Worm (Caenorhabditis elegans) whole organism, L2 larva: ENCODE results near the gene T23G4.127.

Experiments used
- C34F6.9 ChIP-seq: fragments of 150-350 bp; optimal IDR thresholded peaks from 2 replicates; lab custom pipeline; 2014; ENCODE audit warnings: missing biosample characterization, missing genetic modification characterization
- F13H6.1 ChIP-seq: sonication (generic microtip); optimal IDR thresholded peaks from 2 replicates; lab custom pipeline; 2016; ENCODE audit warnings: missing genetic modification characterization, missing compliant biosample characterization
- R02D3.7 ChIP-seq: fragments of 150-350 bp; optimal IDR thresholded peaks from 2 replicates; lab custom pipeline; 2014; ENCODE audit warnings: missing biosample characterization, missing genetic modification characterization
- Y55F3AM.14 ChIP-seq: fragments of 200-800 bp; sonication (Bioruptor generic); optimal IDR thresholded peaks from 2 replicates; lab custom pipeline; 2018; ENCODE audit warnings: mild to moderate bottlenecking, missing genetic modification characterization, missing compliant biosample characterization
- ZK546.5 ChIP-seq: sonication (generic microtip); optimal IDR thresholded peaks from 2 replicates; lab custom pipeline; 2017; ENCODE audit warnings: missing biosample characterization, missing genetic modification characterization
- alr-1 ChIP-seq: fragments of 150-350 bp; optimal IDR thresholded peaks from 2 replicates; lab custom pipeline; 2014; ENCODE audit warnings: missing biosample characterization, missing genetic modification characterization
- aly-2 ChIP-seq: fragments of 150-350 bp; optimal IDR thresholded peaks from 2 replicates; lab custom pipeline; 2014; ENCODE audit warnings: missing biosample characterization, missing genetic modification characterization
- ama-1 ChIP-seq: fragments of 150-350 bp; optimal IDR thresholded peaks from 2 replicates; lab custom pipeline; 2018; ENCODE audit warnings: inconsistent platforms
- blmp-1 ChIP-seq: sonication (generic microtip); optimal IDR thresholded peaks from 2 replicates; lab custom pipeline; 2017; ENCODE audit warnings: missing genetic modification characterization, mild to moderate bottlenecking, missing compliant biosample characterization, antibody characterized with exemption, moderate library complexity; ENCODE audit not compliant: insufficient read depth
- ceh-16 ChIP-seq: fragments of 150-350 bp; optimal IDR thresholded peaks from 2 replicates; lab custom pipeline; 2014; ENCODE audit warnings: missing biosample characterization, missing genetic modification characterization
- ceh-82 ChIP-seq: fragments of 150-350 bp; optimal IDR thresholded peaks from 2 replicates; lab custom pipeline; 2014; ENCODE audit warnings: missing biosample characterization, missing genetic modification characterization
- crh-2 ChIP-seq: sonication (generic microtip); optimal IDR thresholded peaks from 2 replicates; lab custom pipeline; 2017; ENCODE audit warnings: missing biosample characterization, missing genetic modification characterization
- dmd-4 ChIP-seq: sonication (generic microtip); optimal IDR thresholded peaks from 2 replicates; lab custom pipeline; 2017; ENCODE audit warnings: missing biosample characterization, missing genetic modification characterization
- egl-27 ChIP-seq: sonication (generic microtip); optimal IDR thresholded peaks from 3 replicates; lab custom pipeline; 2017; ENCODE audit warnings: missing biosample characterization, missing genetic modification reagents, missing genetic modification characterization
- elt-1 ChIP-seq: fragments of 150-350 bp; optimal IDR thresholded peaks from 2 replicates; lab custom pipeline; 2014; ENCODE audit warnings: missing biosample characterization, missing genetic modification characterization
- elt-3 ChIP-seq: sonication (generic microtip); optimal IDR thresholded peaks from 2 replicates; lab custom pipeline; 2017; ENCODE audit warnings: missing biosample characterization, missing genetic modification characterization
- fos-1 ChIP-seq: fragments of 150-350 bp; optimal IDR thresholded peaks from 2 replicates; lab custom pipeline; 2014; ENCODE audit warnings: missing biosample characterization, missing genetic modification characterization
- gmeb-1 ChIP-seq: fragments of 150-350 bp; optimal IDR thresholded peaks from 2 replicates; lab custom pipeline; 2014; ENCODE audit warnings: missing biosample characterization, missing genetic modification characterization
- lin-11 ChIP-seq: fragments of 150-350 bp; sonication (generic microtip); optimal IDR thresholded peaks from 2 replicates; lab custom pipeline; 2014; ENCODE audit warnings: missing biosample characterization, missing genetic modification characterization, inconsistent platforms, mixed read lengths
- lin-13 ChIP-seq: fragments of 150-350 bp; optimal IDR thresholded peaks from 2 replicates; lab custom pipeline; 2014; ENCODE audit warnings: missing biosample characterization, missing genetic modification reagents, missing genetic modification characterization
- lin-39 ChIP-seq: fragments of 150-350 bp; optimal IDR thresholded peaks from 2 replicates; lab custom pipeline; 2014; ENCODE audit warnings: missing biosample characterization, missing genetic modification reagents, missing genetic modification characterization
- lsy-2 ChIP-seq, 2 experiments: fragments of 150-350 bp in 1 of 2; sonication (generic microtip) in 1 of 2; optimal IDR thresholded peaks; 2 replicates each; lab custom pipeline; 2014 to 2017; ENCODE audit warnings: missing biosample characterization in 2 of 2, missing genetic modification characterization in 2 of 2
- mab-5 ChIP-seq: fragments of 150-350 bp; optimal IDR thresholded peaks from 2 replicates; lab custom pipeline; 2014; ENCODE audit warnings: missing biosample characterization, missing genetic modification characterization
- mbf-1 ChIP-seq: sonication (generic microtip); optimal IDR thresholded peaks from 2 replicates; lab custom pipeline; 2017; ENCODE audit warnings: missing biosample characterization, missing genetic modification characterization
- mdl-1 ChIP-seq, 2 experiments: fragments of 150-350 bp in 1 of 2; sonication (generic microtip) in 1 of 2; optimal IDR thresholded peaks; 2 replicates each; lab custom pipeline; 2017; ENCODE audit warnings: missing biosample characterization in 2 of 2, missing genetic modification characterization in 2 of 2
- nhr-10 ChIP-seq: sonication (generic microtip); optimal IDR thresholded peaks from 2 replicates; lab custom pipeline; 2017; ENCODE audit warnings: missing biosample characterization, missing genetic modification characterization
- nhr-11 ChIP-seq: fragments of 150-350 bp; optimal IDR thresholded peaks from 2 replicates; lab custom pipeline; 2014; ENCODE audit warnings: missing biosample characterization, missing genetic modification characterization
- nhr-12 ChIP-seq: fragments of 150-350 bp; optimal IDR thresholded peaks from 2 replicates; lab custom pipeline; 2014; ENCODE audit warnings: missing biosample characterization, missing genetic modification characterization
- nhr-129 ChIP-seq: fragments of 150-350 bp; optimal IDR thresholded peaks from 2 replicates; lab custom pipeline; 2014; ENCODE audit warnings: missing biosample characterization, missing genetic modification characterization
- nhr-21 ChIP-seq: fragments of 150-350 bp; optimal IDR thresholded peaks from 2 replicates; lab custom pipeline; 2014; ENCODE audit warnings: missing biosample characterization, missing genetic modification characterization
- nhr-23 ChIP-seq: fragments of 150-350 bp; optimal IDR thresholded peaks from 2 replicates; lab custom pipeline; 2014; ENCODE audit warnings: missing biosample characterization, missing genetic modification reagents, missing genetic modification characterization
- nhr-237 ChIP-seq: fragments of 150-350 bp; optimal IDR thresholded peaks from 2 replicates; lab custom pipeline; 2014; ENCODE audit warnings: missing biosample characterization, missing genetic modification characterization
- nhr-25 ChIP-seq: fragments of 150-350 bp; sonication (generic microtip); optimal IDR thresholded peaks from 3 replicates; lab custom pipeline; 2014; ENCODE audit warnings: missing biosample characterization, missing genetic modification characterization
- nhr-6 ChIP-seq: fragments of 150-350 bp; optimal IDR thresholded peaks from 2 replicates; lab custom pipeline; 2014; ENCODE audit warnings: missing biosample characterization, missing genetic modification characterization
- nhr-77 ChIP-seq: fragments of 150-350 bp; optimal IDR thresholded peaks from 2 replicates; lab custom pipeline; 2014; ENCODE audit warnings: missing biosample characterization, missing genetic modification characterization
- peb-1 ChIP-seq: fragments of 150-350 bp; optimal IDR thresholded peaks from 2 replicates; lab custom pipeline; 2014; ENCODE audit warnings: missing biosample characterization, missing genetic modification characterization
- sem-4 ChIP-seq: fragments of 150-350 bp; optimal IDR thresholded peaks from 2 replicates; lab custom pipeline; 2014; ENCODE audit warnings: missing biosample characterization, missing genetic modification reagents, missing genetic modification characterization
- skn-1 ChIP-seq: sonication (generic microtip); optimal IDR thresholded peaks from 2 replicates; lab custom pipeline; 2017; ENCODE audit warnings: missing biosample characterization, missing genetic modification characterization
- sma-3 ChIP-seq: sonication (generic microtip); optimal IDR thresholded peaks from 2 replicates; lab custom pipeline; 2016; ENCODE audit warnings: missing genetic modification reagents, missing genetic modification characterization, missing compliant biosample characterization
- sma-9 ChIP-seq, 2 experiments: fragments of 150-350 bp in 1 of 2; sonication (generic microtip) in 1 of 2; optimal IDR thresholded peaks; 2 replicates each; lab custom pipeline; 2014 to 2016; ENCODE audit warnings: missing genetic modification characterization in 2 of 2, mild to moderate bottlenecking in 1 of 2, missing biosample characterization in 1 of 2, missing compliant biosample characterization in 1 of 2, missing genetic modification reagents in 1 of 2, moderate library complexity in 1 of 2
- snpc-4 ChIP-seq: fragments of 150-350 bp; optimal IDR thresholded peaks from 2 replicates; lab custom pipeline; 2014; ENCODE audit warnings: missing biosample characterization, missing genetic modification characterization
- unc-39 ChIP-seq: fragments of 150-350 bp; optimal IDR thresholded peaks from 2 replicates; lab custom pipeline; 2014; ENCODE audit warnings: missing biosample characterization, missing genetic modification characterization
- unc-55 ChIP-seq: fragments of 150-350 bp; sonication (generic microtip); optimal IDR thresholded peaks from 3 replicates; lab custom pipeline; 2014; ENCODE audit warnings: missing biosample characterization, missing genetic modification reagents, missing genetic modification characterization
- unc-62 ChIP-seq: fragments of 150-350 bp; optimal IDR thresholded peaks from 2 replicates; lab custom pipeline; 2014; ENCODE audit warnings: missing biosample characterization, missing genetic modification reagents, missing genetic modification characterization
- zag-1 ChIP-seq: fragments of 150-350 bp; optimal IDR thresholded peaks from 2 replicates; lab custom pipeline; 2014; ENCODE audit warnings: missing biosample characterization, missing genetic modification characterization
- ztf-1 ChIP-seq: fragments of 200-800 bp; sonication (Bioruptor generic); conservative IDR thresholded peaks from 2 replicates; pipeline ENCODE4 v1.3.6; 2022; ENCODE audit warnings: missing genetic modification characterization, missing compliant biosample characterization
- ztf-11 ChIP-seq: sonication (generic microtip); optimal IDR thresholded peaks from 2 replicates; lab custom pipeline; 2017; ENCODE audit warnings: missing biosample characterization, missing genetic modification characterization
- ztf-4 ChIP-seq: fragments of 150-350 bp; optimal IDR thresholded peaks from 2 replicates; lab custom pipeline; 2014; ENCODE audit warnings: missing biosample characterization, missing genetic modification characterization

Gene T23G4.127

DNA sequence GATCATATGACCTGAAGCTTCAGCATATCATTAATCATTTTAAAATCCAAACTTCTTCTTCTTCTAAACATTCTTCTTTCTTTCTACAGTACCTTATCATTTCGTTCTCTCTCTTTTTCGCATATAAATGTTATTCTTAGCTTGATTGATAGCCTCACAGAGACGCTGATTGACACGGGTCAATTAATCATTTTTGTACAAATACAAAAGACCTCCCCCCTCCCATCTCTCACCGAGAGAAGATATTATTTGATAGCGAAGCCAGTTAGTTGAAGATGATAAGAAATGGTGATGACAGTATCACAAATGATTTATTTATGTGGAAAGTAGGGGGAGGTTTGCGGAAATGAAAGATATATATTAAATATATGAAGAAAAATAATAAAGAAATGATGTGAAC, 15.8 kb downstream of the T23G4.127 start:
- TF ChIP-seq ztf-11 (no peak), mdl-1 (tag; optimal IDR thresholded peaks at IDR 0.05; lab: Kevin White, UChicago) (no peak), ceh-16 (tag; lab: Kevin White, UChicago) (no peak), aly-2 (tag; lab: Kevin White, UChicago) (no peak), unc-62 (peak; percentile 86), egl-27 (peak; percentile 60), ceh-82 (no peak), sma-9 (GFP tag; optimal IDR thresholded peaks at IDR 0.05; lab: Kevin White, UChicago) (no peak), sma-9 (tag; optimal IDR thresholded peaks at IDR 0.05; lab: Kevin White, UChicago) (no peak), nhr-10 (tag; lab: Kevin White, UChicago) (no peak), nhr-129 (tag; lab: Kevin White, UChicago) (peak; percentile 13), R02D3.7 (tag; lab: Kevin White, UChicago) (no peak), zag-1 (tag; lab: Kevin White, UChicago) (no peak), lin-11 (tag; lab: Kevin White, UChicago) (no peak), snpc-4 (tag; lab: Kevin White, UChicago) (no peak), nhr-12 (tag; lab: Kevin White, UChicago) (no peak), sem-4 (tag; lab: Kevin White, UChicago) (no peak), Y55F3AM.14 (GFP tag; lab: Kevin White, UChicago) (no peak), ztf-1 (no peak), mbf-1 (tag; lab: Kevin White, UChicago) (no peak), lsy-2 (tag; optimal IDR thresholded peaks at IDR 0.05; lab: Kevin White, UChicago) (peak in 1 of 2 experiments; percentile 68), elt-1 (tag; lab: Kevin White, UChicago) (no peak), ZK546.5 (no peak), fos-1 (tag; lab: Kevin White, UChicago) (peak; percentile 64), blmp-1 (tag; lab: Kevin White, UChicago) (peak; percentile 34), mab-5 (tag; lab: Kevin White, UChicago) (peak; percentile 89), ama-1 (lab: Kevin White, UChicago) (no peak), alr-1 (tag; lab: Kevin White, UChicago) (no peak), nhr-6 (tag; lab: Kevin White, UChicago) (no peak), nhr-77 (tag; lab: Kevin White, UChicago) (no peak), crh-2 (tag; lab: Kevin White, UChicago) (peak; percentile 57), nhr-23 (tag; lab: Kevin White, UChicago) (no peak), unc-39 (tag; lab: Kevin White, UChicago) (no peak), nhr-11 (tag; lab: Kevin White, UChicago) (no peak), lin-39 (tag; lab: Kevin White, UChicago) (no peak), C34F6.9 (no peak), F13H6.1 (peak; percentile 17), unc-55 (GFP tag; lab: Kevin White, UChicago) (no peak), dmd-4 (tag; lab: Kevin White, UChicago) (no peak), lin-13 (GFP tag; lab: Kevin White, UChicago) (no peak), elt-3 (tag; lab: Kevin White, UChicago) (no peak), ztf-4 (tag; lab: Kevin White, UChicago) (no peak), nhr-25 (tag; lab: Kevin White, UChicago) (peak; percentile 89), nhr-237 (tag; lab: Kevin White, UChicago) (no peak), gmeb-1 (peak; percentile 47), skn-1 (tag; lab: Kevin White, UChicago) (no peak), sma-3 (GFP tag; lab: Kevin White, UChicago) (peak; percentile 83), peb-1 (tag; lab: Kevin White, UChicago) (no peak), nhr-21 (peak; percentile 91)
